Worm (Caenorhabditis elegans) whole organism, L1 larva: ENCODE results near the gene C14E2.1.

Experiments used
- ceh-8 ChIP-seq: fragments of 200-800 bp; sonication (Bioruptor generic); optimal IDR thresholded peaks from 2 replicates; lab custom pipeline; 2018; ENCODE audit warnings: mild to moderate bottlenecking, missing genetic modification characterization, moderate library complexity, missing compliant biosample characterization
- ces-1 ChIP-seq: fragments of 150-350 bp; optimal IDR thresholded peaks from 2 replicates; lab custom pipeline; 2014; ENCODE audit warnings: missing biosample characterization, missing genetic modification reagents, missing genetic modification characterization
- dpl-1 ChIP-seq, 3 experiments: fragments of 150-350 bp in 2 of 3; sonication (generic microtip) in 1 of 3; optimal IDR thresholded peaks; 2 replicates each; lab custom pipeline; 2014 to 2017; ENCODE audit warnings: missing biosample characterization in 3 of 3, missing genetic modification characterization in 3 of 3, missing genetic modification reagents in 3 of 3
- egl-13 ChIP-seq: sonication (generic microtip); optimal IDR thresholded peaks from 2 replicates; lab custom pipeline; 2016; ENCODE audit warnings: missing genotype, missing genetic modification reagents, missing genetic modification characterization, missing compliant biosample characterization
- fkh-10 ChIP-seq: sonication (generic microtip); optimal IDR thresholded peaks from 2 replicates; lab custom pipeline; 2017; ENCODE audit warnings: missing biosample characterization, missing genetic modification reagents, missing genetic modification characterization
- hlh-4 ChIP-seq: sonication (generic microtip); optimal IDR thresholded peaks from 2 replicates; lab custom pipeline; 2016; ENCODE audit warnings: mild to moderate bottlenecking, missing genetic modification characterization, missing compliant biosample characterization
- irx-1 ChIP-seq: sonication (generic microtip); optimal IDR thresholded peaks from 2 replicates; lab custom pipeline; 2016; ENCODE audit warnings: missing genetic modification characterization, missing compliant biosample characterization
- lin-14 ChIP-seq: fragments of 200-800 bp; sonication (Bioruptor generic); optimal IDR thresholded peaks from 2 replicates; lab custom pipeline; 2018; ENCODE audit warnings: mild to moderate bottlenecking, missing genetic modification characterization, moderate library complexity, missing compliant biosample characterization
- lsy-2 ChIP-seq, 2 experiments: fragments of 150-350 bp; optimal IDR thresholded peaks; 2 replicates each; lab custom pipeline; 2014; ENCODE audit warnings: missing biosample characterization in 2 of 2, missing genetic modification characterization in 2 of 2
- mef-2 ChIP-seq: fragments of 150-350 bp; optimal IDR thresholded peaks from 2 replicates; lab custom pipeline; 2014; ENCODE audit warnings: missing biosample characterization, missing genetic modification characterization
- nhr-19 ChIP-seq: fragments of 200-800 bp; sonication (Bioruptor generic); conservative IDR thresholded peaks from 2 replicates; pipeline ENCODE4 v1.3.6; 2022; ENCODE audit warnings: missing genetic modification characterization, missing compliant biosample characterization
- nhr-20 ChIP-seq: sonication (generic microtip); optimal IDR thresholded peaks from 2 replicates; lab custom pipeline; 2016; ENCODE audit warnings: mild to moderate bottlenecking, missing genetic modification characterization, missing compliant biosample characterization
- nhr-47 ChIP-seq: sonication (generic microtip); optimal IDR thresholded peaks from 2 replicates; lab custom pipeline; 2016; ENCODE audit warnings: mild to moderate bottlenecking, missing genetic modification characterization, moderate library complexity, missing compliant biosample characterization
- nhr-76 ChIP-seq: sonication (generic microtip); optimal IDR thresholded peaks from 2 replicates; lab custom pipeline; 2017; ENCODE audit warnings: missing biosample characterization, missing genetic modification characterization
- pag-3 ChIP-seq: sonication (generic microtip); optimal IDR thresholded peaks from 2 replicates; lab custom pipeline; 2017; ENCODE audit warnings: missing genetic modification characterization, mild to moderate bottlenecking, missing compliant biosample characterization, antibody characterized with exemption, borderline replicate concordance; ENCODE audit not compliant: insufficient read depth
- rnt-1 ChIP-seq: sonication (generic microtip); optimal IDR thresholded peaks from 2 replicates; lab custom pipeline; 2016; ENCODE audit warnings: mild to moderate bottlenecking, missing genetic modification characterization, moderate library complexity, missing compliant biosample characterization
- skn-1 ChIP-seq: fragments of 150-350 bp; optimal IDR thresholded peaks from 2 replicates; lab custom pipeline; 2014; ENCODE audit warnings: missing biosample characterization, missing genetic modification characterization
- swsn-7 ChIP-seq: sonication (generic microtip); optimal IDR thresholded peaks from 2 replicates; lab custom pipeline; 2016; ENCODE audit warnings: missing genetic modification characterization, missing compliant biosample characterization
- tlp-1 ChIP-seq: fragments of 150-350 bp; optimal IDR thresholded peaks from 2 replicates; lab custom pipeline; 2014; ENCODE audit warnings: missing biosample characterization, missing genetic modification characterization
- unc-98 ChIP-seq: fragments of 200-800 bp; sonication (Bioruptor generic); IDR thresholded peaks from 2 replicates; pipeline ENCODE4 v1.3.6; 2022; ENCODE audit warnings: missing genetic modification characterization, missing compliant biosample characterization
- vab-15 ChIP-seq: sonication (generic microtip); optimal IDR thresholded peaks from 2 replicates; lab custom pipeline; 2017; ENCODE audit warnings: missing genotype, mild to moderate bottlenecking, missing genetic modification characterization, missing compliant biosample characterization
- xbp-1 ChIP-seq: sonication (generic microtip); optimal IDR thresholded peaks from 2 replicates; lab custom pipeline; 2016; ENCODE audit warnings: missing genetic modification characterization, missing compliant biosample characterization

Gene C14E2.1

DNA sequence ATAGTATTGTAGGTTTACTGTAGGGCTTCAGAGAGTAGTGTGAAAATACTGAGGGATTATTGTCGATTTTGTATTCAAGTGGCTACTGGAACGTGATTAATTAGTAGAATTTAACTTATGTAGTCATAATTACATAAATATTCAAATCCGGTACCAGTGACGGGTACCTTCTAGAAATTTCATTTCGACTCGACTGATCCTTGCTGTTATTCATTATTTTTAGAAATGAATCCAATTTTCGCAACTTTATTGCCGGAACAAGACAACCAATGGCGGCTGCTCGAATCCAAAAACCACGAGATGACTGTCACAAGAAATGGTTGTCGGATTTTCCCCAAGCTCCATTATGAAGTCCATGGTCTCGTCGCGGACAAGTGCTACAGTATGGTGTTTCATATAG, 38.7 kb downstream of the C14E2.1 start, which contains the start of gene tbx-41:
tbx-41 (plus strand) TSS at position 301 of the 400 bp plus-strand sequence.
- no peak for TF ChIP-seq nhr-47
- no peak for TF ChIP-seq xbp-1
- TF ChIP-seq ces-1 (GFP tag; lab: Kevin White, UChicago) = no peak
- no peak for TF ChIP-seq fkh-10 (GFP tag; lab: Kevin White, UChicago)
- no peak for TF ChIP-seq hlh-4 (tag; lab: Kevin White, UChicago)
- TF ChIP-seq nhr-20 (tag; lab: Kevin White, UChicago) = no peak
- no peak for TF ChIP-seq nhr-19
- no peak for TF ChIP-seq mef-2
- no peak for TF ChIP-seq egl-13 (tag; lab: Kevin White, UChicago)
- no peak for TF ChIP-seq vab-15
- no peak for TF ChIP-seq swsn-7 (tag; lab: Kevin White, UChicago)
- TF ChIP-seq ceh-8 (GFP tag; lab: Kevin White, UChicago) = no peak
- TF ChIP-seq unc-98 = no peak
- TF ChIP-seq rnt-1 (tag; lab: Kevin White, UChicago) = no peak
- no peak for TF ChIP-seq dpl-1 (GFP tag; optimal IDR thresholded peaks at IDR 0.05; lab: Kevin White, UChicago)
- no peak for TF ChIP-seq pag-3 (tag; lab: Kevin White, UChicago)
- no peak for TF ChIP-seq irx-1 (tag; lab: Kevin White, UChicago)

DNA sequence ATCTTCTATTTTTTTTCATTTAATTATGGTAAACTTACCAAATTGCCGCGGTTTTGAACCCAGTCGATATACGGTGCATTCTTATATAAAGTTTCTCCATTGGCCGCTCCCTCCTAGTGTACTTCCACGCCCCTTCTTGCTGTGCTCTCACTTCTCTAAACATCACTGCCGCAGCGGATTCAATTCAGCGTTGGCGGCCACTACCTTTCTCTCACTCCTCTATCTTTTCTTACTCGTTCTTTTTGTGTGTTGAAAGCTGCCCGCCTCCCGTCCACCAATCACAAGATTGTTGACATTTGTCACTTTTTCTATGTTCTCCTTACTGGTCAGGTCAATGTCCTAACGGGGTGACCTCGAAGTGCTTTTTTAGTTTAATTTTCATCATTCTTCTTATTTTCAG, 44.7 kb downstream of the C14E2.1 start:
- no peak for TF ChIP-seq nhr-76
- no peak for TF ChIP-seq tlp-1 (tag; lab: Kevin White, UChicago)
- TF ChIP-seq xbp-1 = peak; percentile 26
- TF ChIP-seq lin-14 (GFP tag; lab: Kevin White, UChicago) = peak; percentile 30
- TF ChIP-seq lsy-2 (tag; optimal IDR thresholded peaks at IDR 0.05; lab: Kevin White, UChicago) = peak in 1 of 2 experiments; percentile 81
- TF ChIP-seq rnt-1 (tag; lab: Kevin White, UChicago) = peak; percentile 11
- TF ChIP-seq skn-1 (tag; lab: Kevin White, UChicago) = peak; percentile 29
